Fruit fly (Drosophila melanogaster) whole organism, pupa: Measurements from ENCODE around the gene Paics.

Source experiments
- CG10348 ChIP-seq: fragments of 200-800 bp; sonication (Bioruptor generic); IDR thresholded peaks from 2 replicates; pipeline ENCODE4 v1.3.6; 2022; ENCODE audit warnings: missing biosample characterization, missing genetic modification characterization
- CG12605 ChIP-seq: fragments of 200-800 bp; sonication (Bioruptor generic); IDR thresholded peaks from 2 replicates; pipeline ENCODE4 v1.3.6; 2022; ENCODE audit warnings: missing biosample characterization, missing genetic modification characterization
- CG13204 ChIP-seq: fragments of 200-800 bp; sonication (Bioruptor generic); optimal IDR thresholded peaks from 2 replicates; lab custom pipeline; 2018; ENCODE audit warnings: missing biosample characterization, mild to moderate bottlenecking, missing genetic modification characterization, moderate library complexity
- CG14655 ChIP-seq: fragments of 200-800 bp; sonication (Bioruptor generic); optimal IDR thresholded peaks from 3 replicates; lab custom pipeline; 2017; ENCODE audit warnings: mild to moderate bottlenecking, missing biosample characterization, missing genetic modification reagents, missing genetic modification characterization
- CG15710 ChIP-seq: fragments of 200-800 bp; sonication (Bioruptor generic); optimal IDR thresholded peaks from 2 replicates; lab custom pipeline; 2018; ENCODE audit warnings: missing biosample characterization, mild to moderate bottlenecking, missing genetic modification characterization, moderate library complexity
- CG17806 ChIP-seq: fragments of 200-800 bp; sonication (Bioruptor generic); optimal IDR thresholded peaks from 2 replicates; lab custom pipeline; 2018; ENCODE audit warnings: missing biosample characterization, mild to moderate bottlenecking, missing genetic modification characterization, moderate library complexity
- CG32121 ChIP-seq: fragments of 200-800 bp; sonication (Bioruptor generic); IDR thresholded peaks from 2 replicates; pipeline ENCODE4 v1.3.6; 2022; ENCODE audit warnings: missing biosample characterization, missing genetic modification characterization
- CG34367 ChIP-seq: fragments of 200-800 bp; sonication (Bioruptor generic); optimal IDR thresholded peaks from 2 replicates; lab custom pipeline; 2018; ENCODE audit warnings: missing biosample characterization, mild to moderate bottlenecking, missing genetic modification characterization
- CG4496 ChIP-seq: fragments of 200-800 bp; sonication (Bioruptor generic); IDR thresholded peaks from 3 replicates; pipeline ENCODE4 v1.3.6; 2022; ENCODE audit warnings: missing biosample characterization, missing genetic modification characterization
- CG8159 ChIP-seq: fragments of 200-800 bp; sonication (Bioruptor generic); optimal IDR thresholded peaks from 3 replicates; lab custom pipeline; 2018; ENCODE audit warnings: missing biosample characterization, mild to moderate bottlenecking, missing genetic modification characterization, moderate library complexity
- CG8301 ChIP-seq: fragments of 200-800 bp; sonication (Bioruptor generic); optimal IDR thresholded peaks from 2 replicates; lab custom pipeline; 2018; ENCODE audit warnings: missing biosample characterization, mild to moderate bottlenecking, missing genetic modification characterization
- CG9948 ChIP-seq: fragments of 200-800 bp; sonication (Bioruptor generic); optimal IDR thresholded peaks from 2 replicates; lab custom pipeline; 2018; ENCODE audit warnings: missing biosample characterization, mild to moderate bottlenecking, missing genetic modification characterization, moderate library complexity
- D1 ChIP-seq: fragments of 200-800 bp; sonication (Bioruptor generic); optimal IDR thresholded peaks from 2 replicates; lab custom pipeline; 2018; ENCODE audit warnings: missing biosample characterization, mild to moderate bottlenecking, missing genetic modification characterization, moderate library complexity
- EcR ChIP-seq: fragments of 200-800 bp; sonication (Bioruptor generic); optimal IDR thresholded peaks from 3 replicates; lab custom pipeline; 2019; ENCODE audit warnings: missing biosample characterization, missing genetic modification characterization, mild to moderate bottlenecking, moderate library complexity, missing genetic modification reagents
- Ets98B ChIP-seq: fragments of 200-800 bp; sonication (Bioruptor generic); IDR thresholded peaks from 2 replicates; pipeline ENCODE4 v1.3.6; 2022; ENCODE audit warnings: missing biosample characterization, missing genetic modification characterization
- Pif1A ChIP-seq: fragments of 200-800 bp; sonication (Bioruptor generic); optimal IDR thresholded peaks from 3 replicates; lab custom pipeline; 2016; ENCODE audit warnings: missing biosample characterization, missing genetic modification characterization
- Pif1B ChIP-seq: fragments of 200-800 bp; sonication (Bioruptor generic); optimal IDR thresholded peaks from 3 replicates; lab custom pipeline; 2016; ENCODE audit warnings: missing biosample characterization, missing genetic modification characterization
- Snoo ChIP-seq: fragments of 200-800 bp; sonication (Bioruptor generic); optimal IDR thresholded peaks from 3 replicates; lab custom pipeline; 2017; ENCODE audit warnings: missing biosample characterization, mild to moderate bottlenecking, missing genetic modification characterization, inconsistent platforms
- fd96Ca ChIP-seq: fragments of 200-800 bp; sonication (Bioruptor generic); IDR thresholded peaks from 3 replicates; pipeline ENCODE4 v1.3.6; 2022; ENCODE audit warnings: missing biosample characterization, missing genetic modification characterization
- gl ChIP-seq: fragments of 200-800 bp; sonication (Bioruptor generic); optimal IDR thresholded peaks from 2 replicates; lab custom pipeline; 2018; ENCODE audit warnings: missing biosample characterization, mild to moderate bottlenecking, missing genetic modification characterization
- rn ChIP-seq: fragments of 200-800 bp; sonication (Bioruptor generic); IDR thresholded peaks from 2 replicates; pipeline ENCODE4 v1.3.6; 2022; ENCODE audit warnings: missing biosample characterization, missing genetic modification characterization

Gene Paics

DNA sequence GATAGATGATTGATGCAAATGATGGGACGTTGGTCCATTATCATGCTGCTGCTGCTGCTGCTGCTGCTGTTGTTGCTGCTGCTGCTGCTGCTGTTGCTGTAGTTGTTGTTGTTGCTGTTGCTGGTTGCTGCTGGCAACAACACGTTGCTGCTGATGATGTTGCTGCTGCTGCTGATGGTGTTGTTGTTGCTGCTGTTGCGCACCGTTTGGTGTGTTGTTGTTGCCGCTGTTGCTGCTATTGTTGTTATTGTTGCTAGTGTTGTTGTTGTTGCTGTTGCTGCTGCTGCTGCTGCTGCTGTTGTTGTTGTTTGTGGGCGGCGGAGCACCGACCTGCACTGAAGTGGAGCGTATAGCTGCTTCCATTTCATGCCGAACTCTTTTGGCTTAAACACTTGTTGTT is 29.3 kb downstream of the Paics start:
- TF ChIP-seq CG9948, result no peak
- 0 out of 2 replicates have a peak, but pooled peaks have one; percentile 23 for TF ChIP-seq CG10348 (GFP tag; lab: Robert Waterston, UW)

DNA sequence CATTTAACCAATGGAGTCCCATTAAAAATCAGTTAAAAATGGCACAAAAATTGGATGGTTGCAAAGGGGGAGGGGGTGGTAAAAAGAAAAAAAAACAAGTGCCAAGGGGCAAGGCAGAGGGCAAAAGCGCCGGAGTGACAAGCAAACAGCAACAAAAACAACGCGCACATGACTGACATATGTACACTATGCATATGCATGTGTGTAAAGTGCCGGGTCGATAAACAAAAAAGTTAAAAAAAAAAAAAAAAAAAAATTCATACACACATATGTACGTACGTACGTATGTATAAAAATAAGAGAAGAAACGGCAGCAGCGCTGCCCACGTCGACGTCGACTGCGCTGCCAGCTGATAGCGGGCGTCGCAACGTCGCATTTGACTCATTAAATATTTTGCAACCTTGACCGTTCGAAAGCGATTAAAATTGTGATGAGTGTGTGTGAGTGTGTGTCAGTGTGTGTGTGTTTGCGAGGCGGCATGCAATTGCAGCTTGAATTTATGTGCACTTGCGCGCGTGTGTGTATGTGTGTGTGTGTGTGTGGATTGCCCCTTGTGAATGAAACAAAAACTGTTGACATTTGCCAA is 32.7 kb downstream of the Paics start:
- TF ChIP-seq CG34367, result no peak
- no peak for TF ChIP-seq CG8301 (tag; lab: Kevin White, UChicago)
- no peak for TF ChIP-seq CG10348 (GFP tag; lab: Robert Waterston, UW)
- no peak for TF ChIP-seq CG12605 (GFP tag; lab: Robert Waterston, UW)
- peak; percentile 15; the same call in 1 of the 3 replicates for TF ChIP-seq CG4496 (GFP tag; lab: Robert Waterston, UW)
- peak; percentile 16; the same call in 1 of the 2 replicates for TF ChIP-seq CG32121 (GFP tag; lab: Robert Waterston, UW)
- peak; percentile 82 for TF ChIP-seq EcR (GFP tag; lab: Kevin White, UChicago)
- TF ChIP-seq CG13204 (GFP tag; lab: Kevin White, UChicago), result peak; percentile 11
- TF ChIP-seq, all 21 proteins: peak for 4

DNA sequence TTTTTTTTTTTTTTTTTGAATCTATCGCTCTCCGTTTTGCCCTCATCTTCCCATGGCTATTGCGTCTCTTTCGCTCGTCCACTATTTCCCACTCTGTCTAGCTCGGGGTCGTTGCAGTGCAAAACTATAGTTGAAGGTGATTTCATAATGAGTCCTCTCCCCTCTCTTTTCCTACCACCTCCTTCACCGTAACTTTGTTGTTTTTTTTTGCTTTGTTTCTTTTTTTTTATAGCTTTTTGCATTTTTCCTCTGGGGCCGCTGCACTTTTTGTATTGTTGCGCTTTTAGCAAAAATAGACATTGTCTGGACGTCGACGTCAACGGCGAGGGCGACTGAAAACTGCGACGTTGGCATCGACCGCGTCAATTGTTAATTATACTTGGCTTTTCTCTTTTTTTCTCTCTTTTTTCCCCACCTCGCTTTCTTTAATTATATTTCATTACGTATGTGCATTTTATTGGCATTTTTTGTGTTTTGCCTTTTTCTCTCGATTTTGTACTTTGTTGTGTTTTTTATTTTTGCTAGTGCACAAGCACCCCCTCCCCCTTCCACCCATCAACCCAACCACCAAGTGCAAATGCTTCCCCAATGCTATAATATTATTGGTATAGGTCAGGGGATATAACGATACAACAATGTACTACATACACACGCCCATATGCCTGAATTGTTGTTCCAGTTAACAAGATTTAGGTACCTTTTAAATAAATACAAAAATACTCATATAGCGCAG is 35.1 kb downstream of the Paics start:
- TF ChIP-seq CG17806, result peak; percentile 71
- TF ChIP-seq CG34367, result peak; percentile 83
- TF ChIP-seq CG9948, result peak; percentile 72
- TF ChIP-seq Pif1B (GFP tag; lab: Kevin White, UChicago), result peak; percentile 85
- peak; percentile 96 for TF ChIP-seq gl
- peak; percentile 98 for TF ChIP-seq EcR (GFP tag; lab: Kevin White, UChicago)
- TF ChIP-seq CG8301 (tag; lab: Kevin White, UChicago), result peak; percentile 70
- TF ChIP-seq Pif1A (GFP tag; lab: Kevin White, UChicago), result peak; percentile 79
- peak; percentile 94 for TF ChIP-seq CG4496 (GFP tag; lab: Robert Waterston, UW)
- TF ChIP-seq CG32121 (GFP tag; lab: Robert Waterston, UW), result peak; percentile 89
- TF ChIP-seq CG12605 (GFP tag; lab: Robert Waterston, UW), result peak; percentile 95
- TF ChIP-seq CG10348 (GFP tag; lab: Robert Waterston, UW), result no peak
- TF ChIP-seq CG8159, result peak; percentile 54
- peak; percentile 93 for TF ChIP-seq CG13204 (GFP tag; lab: Kevin White, UChicago)
- TF ChIP-seq fd96Ca (GFP tag; lab: Robert Waterston, UW), result peak; percentile 88
- TF ChIP-seq CG14655 (GFP tag; lab: Kevin White, UChicago), result peak; percentile 80
- no peak for TF ChIP-seq Snoo (tag; lab: Kevin White, UChicago)
- TF ChIP-seq CG15710 (tag; lab: Kevin White, UChicago), result peak; percentile 86
- TF ChIP-seq D1 (tag; lab: Kevin White, UChicago), result no peak
- TF ChIP-seq rn, result peak; percentile 81; the same call in 1 of the 2 replicates
- TF ChIP-seq Ets98B, result peak; percentile 90

DNA sequence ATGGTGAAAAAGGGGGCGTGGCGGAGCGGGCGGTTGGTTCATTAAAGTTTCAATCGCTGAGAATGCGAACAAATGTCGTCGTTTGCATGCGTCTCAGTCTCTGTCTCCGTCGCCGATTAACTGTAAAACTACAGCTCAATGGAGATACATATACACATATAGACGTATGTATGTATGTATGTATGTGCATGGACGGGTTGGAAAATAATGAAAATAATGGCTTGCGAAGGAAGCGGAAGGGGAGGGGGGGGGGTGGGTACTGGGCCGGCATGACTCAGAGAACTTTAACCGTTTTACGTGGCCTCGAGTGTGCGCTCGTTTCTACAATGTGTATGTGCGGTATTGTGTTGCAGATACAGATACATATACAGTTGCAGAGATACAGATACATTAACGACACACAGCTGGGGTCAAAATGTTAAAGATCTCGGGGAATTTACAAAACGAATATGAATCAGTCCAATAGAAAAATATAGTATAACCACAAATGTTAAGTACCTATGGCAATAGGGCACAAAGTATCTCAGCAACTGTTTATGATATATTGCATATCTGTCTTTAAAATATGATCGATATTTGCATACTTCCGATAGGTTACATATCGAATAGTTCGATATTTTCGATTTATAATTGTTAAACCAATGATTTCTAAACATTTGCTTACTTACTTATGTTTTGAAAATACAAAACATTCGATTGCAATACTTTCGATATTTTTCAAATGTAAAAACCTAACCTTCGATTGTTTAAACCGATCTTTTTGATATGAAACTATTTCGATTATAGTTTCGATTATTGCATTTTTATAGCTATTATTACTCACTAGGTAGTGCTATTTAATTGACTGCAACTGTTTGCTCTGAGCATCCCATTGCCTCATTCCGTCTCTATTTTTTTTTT is 35.9 kb downstream of the Paics start:
- TF ChIP-seq CG10348 (GFP tag; lab: Robert Waterston, UW), result no peak
- TF ChIP-seq CG15710 (tag; lab: Kevin White, UChicago), result peak; percentile 42
- TF ChIP-seq D1 (tag; lab: Kevin White, UChicago), result no peak
- peak; percentile 49 for TF ChIP-seq CG9948
- TF ChIP-seq Ets98B, result peak; percentile 45
- TF ChIP-seq CG32121 (GFP tag; lab: Robert Waterston, UW), result peak; percentile 34; the same call in 1 of the 2 replicates
- TF ChIP-seq fd96Ca (GFP tag; lab: Robert Waterston, UW), result peak; percentile 58; the same call in 1 of the 3 replicates
- TF ChIP-seq CG8301 (tag; lab: Kevin White, UChicago), result peak; percentile 54
- TF ChIP-seq CG8159, result no peak
- TF ChIP-seq CG17806, result peak; percentile 8
- TF ChIP-seq rn, result no peak
- peak; percentile 60 for TF ChIP-seq CG14655 (GFP tag; lab: Kevin White, UChicago)
- TF ChIP-seq Pif1B (GFP tag; lab: Kevin White, UChicago), result no peak
- TF ChIP-seq CG34367, result peak; percentile 48
- TF ChIP-seq gl, result peak; percentile 34
- TF ChIP-seq EcR (GFP tag; lab: Kevin White, UChicago), result peak; percentile 89
- TF ChIP-seq CG4496 (GFP tag; lab: Robert Waterston, UW), result peak; percentile 38; the same call in 1 of the 3 replicates
- TF ChIP-seq Snoo (tag; lab: Kevin White, UChicago), result no peak
- peak; percentile 21 for TF ChIP-seq CG13204 (GFP tag; lab: Kevin White, UChicago)
- peak; percentile 52; the same call in 1 of the 2 replicates for TF ChIP-seq CG12605 (GFP tag; lab: Robert Waterston, UW)

DNA sequence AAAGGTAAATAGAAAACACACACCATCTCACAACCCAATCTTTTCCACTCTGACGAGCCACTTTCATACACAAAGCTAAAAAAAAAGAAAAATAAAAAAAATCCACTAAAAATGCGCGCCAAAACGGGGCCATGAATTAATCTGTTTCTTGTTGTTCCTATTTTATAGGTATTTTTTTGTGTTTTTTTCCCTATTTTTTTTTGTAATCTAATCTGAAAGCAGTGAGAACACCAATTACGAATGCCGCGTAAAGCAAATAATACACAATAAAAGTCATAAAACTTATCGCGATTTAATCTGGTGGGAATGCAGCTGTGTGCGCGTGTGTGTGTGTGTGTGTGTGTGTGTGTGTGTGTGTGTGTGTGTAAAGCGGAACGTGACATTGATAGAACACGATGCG is 37.1 kb downstream of the Paics start:
- TF ChIP-seq D1 (tag; lab: Kevin White, UChicago) (no peak), CG15710 (tag; lab: Kevin White, UChicago) (no peak), CG8159 (no peak), CG9948 (no peak), CG13204 (GFP tag; lab: Kevin White, UChicago) (no peak), CG32121 (GFP tag; lab: Robert Waterston, UW) (peak; percentile 47; the same call in 1 of the 2 replicates), CG34367 (no peak), EcR (GFP tag; lab: Kevin White, UChicago) (no peak), CG4496 (GFP tag; lab: Robert Waterston, UW) (0 out of 3 replicates have a peak, but pooled peaks have one; percentile 40), Ets98B (0 out of 2 replicates have a peak, but pooled peaks have one; percentile 8), fd96Ca (GFP tag; lab: Robert Waterston, UW) (no peak), CG12605 (GFP tag; lab: Robert Waterston, UW) (no peak), CG14655 (GFP tag; lab: Kevin White, UChicago) (peak; percentile 14), CG8301 (tag; lab: Kevin White, UChicago) (no peak), rn (no peak), Pif1B (GFP tag; lab: Kevin White, UChicago) (no peak)
